Worm (Caenorhabditis elegans): ENCODE measurements around the gene C33F10.14.

The C33F10.14 gene

DNA sequence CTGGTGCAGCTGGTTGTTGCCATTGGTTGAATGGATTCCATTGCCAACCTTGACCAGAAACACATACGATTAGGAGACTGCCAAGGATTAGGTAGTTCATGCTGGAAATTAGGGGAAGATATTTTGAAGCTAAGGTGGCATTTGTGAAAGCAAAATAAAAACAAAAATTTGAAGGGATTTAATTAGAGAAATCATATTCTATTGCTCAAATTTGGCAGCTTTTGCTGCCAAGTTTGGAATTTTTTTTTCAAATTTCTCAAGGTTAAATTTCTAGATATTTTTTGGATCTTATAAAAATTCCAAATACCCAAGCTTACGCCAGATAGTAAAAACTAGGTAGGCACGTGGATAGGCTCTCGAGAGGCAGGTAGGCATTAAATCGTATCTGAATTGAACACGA, 25.9 kb upstream of the C33F10.14 start, which contains the start of gene F26G1.5:
Gene F26G1.5 (minus strand): TSS at position 101 of the 400 bp plus-strand sequence.
- no peak for TF ChIP-seq zim-3 (tag; optimal IDR thresholded peaks at IDR 0.05)
- TF ChIP-seq rpc-1 (optimal IDR thresholded peaks at IDR 0.05) = no peak
- TF ChIP-seq rpc-1 (tag; optimal IDR thresholded peaks at IDR 0.05) = no peak
- no peak for TF ChIP-seq ccch-3 (GFP tag; optimal IDR thresholded peaks at IDR 0.05)
- no peak for TF ChIP-seq attf-5 (GFP tag; optimal IDR thresholded peaks at IDR 0.05)

DNA sequence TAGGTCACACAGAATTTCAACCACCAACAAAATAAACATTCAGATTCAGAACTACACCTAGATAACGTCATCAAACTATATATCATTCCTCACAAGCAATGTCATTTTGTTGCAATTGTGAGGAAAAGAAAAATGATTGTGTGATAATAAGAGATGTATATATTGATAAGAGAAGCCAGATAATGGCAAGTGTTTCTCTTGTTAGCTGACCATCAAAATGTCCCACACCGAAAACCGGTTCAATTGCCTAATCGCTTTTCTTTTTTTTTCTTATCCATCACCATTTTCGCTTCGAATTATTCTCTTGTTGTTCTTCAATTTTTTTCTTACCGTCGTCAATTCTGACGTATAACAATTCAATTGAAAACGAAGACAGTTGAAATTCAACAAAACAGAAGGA, 24.7 kb upstream of the C33F10.14 start:
- no peak for TF ChIP-seq nfya-1 (tag; optimal IDR thresholded peaks at IDR 0.05; ENCODE audit: borderline replicate concordance, insufficient read depth)
- TF ChIP-seq tlf-1 (GFP tag; optimal IDR thresholded peaks at IDR 0.05) = no peak
- TF ChIP-seq fkh-3 (tag; optimal IDR thresholded peaks at IDR 0.05) = no peak
- no peak for TF ChIP-seq ceh-40 (GFP tag; IDR thresholded peaks at IDR 0.05)
- TF ChIP-seq unc-130 (GFP tag; optimal IDR thresholded peaks at IDR 0.05) = no peak
- no peak for TF ChIP-seq F22D6.2 (tag; optimal IDR thresholded peaks at IDR 0.05)
- TF ChIP-seq let-526 (GFP tag; IDR thresholded peaks at IDR 0.05) = no peak
- TF ChIP-seq mxl-1 (tag; optimal IDR thresholded peaks at IDR 0.05) = no peak
- no peak for TF ChIP-seq ztf-26 (tag; optimal IDR thresholded peaks at IDR 0.05)
- no peak for TF ChIP-seq cebp-2 (GFP tag; IDR thresholded peaks at IDR 0.05)

DNA sequence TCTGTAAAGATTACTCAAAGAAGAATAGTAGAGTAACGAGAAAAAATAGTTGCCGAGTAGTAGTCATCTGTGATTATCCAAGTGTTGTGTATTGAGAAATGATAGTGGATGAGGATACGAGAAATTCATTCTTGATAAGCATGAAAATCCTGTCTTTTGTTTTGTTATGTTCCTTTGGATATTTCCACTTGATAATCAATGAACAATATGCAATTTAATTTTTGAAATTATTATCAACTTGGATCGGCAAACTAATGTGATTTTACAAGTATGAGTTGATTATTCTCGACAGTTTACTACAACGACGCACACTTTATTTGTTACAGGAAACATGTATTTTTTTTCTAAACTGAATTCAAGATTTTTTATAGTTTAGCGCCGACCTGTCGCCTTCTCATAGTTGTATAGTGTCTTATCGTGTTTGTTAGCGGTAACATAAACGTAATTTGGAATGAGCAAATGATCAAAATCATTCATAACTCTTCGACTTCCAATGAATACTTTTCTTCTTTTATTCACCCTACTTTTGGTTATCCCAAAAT, 23.2 kb upstream of the C33F10.14 start, which contains the start of the genes F26G1.9 and F26G1.10:
Gene F26G1.9 (minus strand): TSS at position 101 of the 542 bp plus-strand sequence.
Gene F26G1.10 (plus strand): TSS at position 492 of the 542 bp plus-strand sequence.
- TF ChIP-seq dpl-1 (GFP tag; optimal IDR thresholded peaks at IDR 0.05) = no peak
- no peak for TF ChIP-seq madf-3 (GFP tag; IDR thresholded peaks at IDR 0.05)
- no peak for TF ChIP-seq B0336.3 (GFP tag; IDR thresholded peaks at IDR 0.05)
- no peak for TF ChIP-seq K11D2.4 (GFP tag; IDR thresholded peaks at IDR 0.05)
- no peak for TF ChIP-seq unc-62 (GFP tag; optimal IDR thresholded peaks at IDR 0.05)
- no peak for TF ChIP-seq hlh-12 (tag; optimal IDR thresholded peaks at IDR 0.05)
- no peak for TF ChIP-seq snpc-1.3 (tag; optimal IDR thresholded peaks at IDR 0.05; ENCODE audit: insufficient read depth)
- no peak for TF ChIP-seq bed-2 (GFP tag; IDR thresholded peaks at IDR 0.05)
- TF ChIP-seq ztf-22 (GFP tag; optimal IDR thresholded peaks at IDR 0.05) = no peak
- TF ChIP-seq Y53G8AR.9 (GFP tag; conservative IDR thresholded peaks at IDR 0.05) = no peak
- TF ChIP-seq ceh-27 (GFP tag; optimal IDR thresholded peaks at IDR 0.05) = no peak
- no peak for TF ChIP-seq ztf-3 (GFP tag; optimal IDR thresholded peaks at IDR 0.05)
- TF ChIP-seq attf-3 (GFP tag; conservative IDR thresholded peaks at IDR 0.05) = no peak
- no peak for TF ChIP-seq F52B5.7 (tag; optimal IDR thresholded peaks at IDR 0.05)
- no peak for TF ChIP-seq F57A8.1 (GFP tag; optimal IDR thresholded peaks at IDR 0.05)
- no peak for TF ChIP-seq aptf-3 (GFP tag; IDR thresholded peaks at IDR 0.05)

DNA sequence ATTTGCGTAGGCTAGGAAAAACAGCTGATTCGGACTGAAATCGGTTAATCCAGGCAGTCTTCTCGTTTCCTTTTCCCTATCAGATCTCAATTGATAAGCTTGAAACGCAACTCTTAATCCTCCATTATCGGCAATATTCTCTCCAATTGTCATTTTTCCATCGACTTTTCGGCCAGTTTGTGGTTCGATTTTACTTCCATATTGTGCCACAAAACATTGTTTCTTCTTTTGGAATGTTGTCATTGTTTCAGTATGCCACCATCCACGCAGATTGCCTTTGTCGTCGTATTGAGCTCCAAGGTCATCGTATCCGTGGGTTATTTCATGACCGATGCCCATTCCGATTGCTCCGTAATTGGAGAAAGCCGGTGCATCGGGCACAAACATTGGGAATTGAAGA, 21.4 kb upstream of the C33F10.14 start:
- no peak for TF ChIP-seq C06A6.2 (GFP tag; conservative IDR thresholded peaks at IDR 0.05)
- TF ChIP-seq aptf-3 (GFP tag; IDR thresholded peaks at IDR 0.05) = no peak
- TF ChIP-seq F10E7.11 (tag; optimal IDR thresholded peaks at IDR 0.05) = no peak
- no peak for TF ChIP-seq nhr-90 (tag; optimal IDR thresholded peaks at IDR 0.05)
- no peak for TF ChIP-seq mxl-1 (tag; optimal IDR thresholded peaks at IDR 0.05)
- TF ChIP-seq sdz-38 (tag; optimal IDR thresholded peaks at IDR 0.05) = no peak
- no peak for TF ChIP-seq ceh-58 (GFP tag; IDR thresholded peaks at IDR 0.05)
- TF ChIP-seq snpc-1.3 (tag; optimal IDR thresholded peaks at IDR 0.05; ENCODE audit: insufficient read depth) = no peak
- TF ChIP-seq nhr-179 (tag; optimal IDR thresholded peaks at IDR 0.05) = no peak
- TF ChIP-seq T07F8.4 (tag; optimal IDR thresholded peaks at IDR 0.05) = no peak
- TF ChIP-seq hsf-1 (GFP tag; IDR thresholded peaks at IDR 0.05) = no peak
- no peak for TF ChIP-seq tbx-9 (tag; optimal IDR thresholded peaks at IDR 0.05; ENCODE audit: borderline replicate concordance)

Data from whole organism, young adult.